Fruit fly (Drosophila melanogaster) whole organism, embryonic: ENCODE results near the gene Hip14.

ENCODE experiments used
- CG13287 ChIP-seq: fragments of 200-800 bp; sonication (Bioruptor generic); IDR thresholded peaks from 2 replicates; pipeline ENCODE4 v1.3.6; 2022; ENCODE audit warnings: missing biosample characterization, missing genetic modification characterization; ENCODE audit not compliant: partially characterized antibody
- CG15601 ChIP-seq: fragments of 200-800 bp; sonication (Bioruptor generic); optimal IDR thresholded peaks from 3 replicates; lab custom pipeline; 2019; ENCODE audit warnings: missing biosample characterization, mild to moderate bottlenecking, missing genetic modification characterization, moderate library complexity
- Hmx ChIP-seq: fragments of 200-800 bp; sonication (Bioruptor generic); optimal IDR thresholded peaks from 2 replicates; lab custom pipeline; 2016; ENCODE audit warnings: missing biosample characterization, missing genetic modification characterization
- disco-r ChIP-seq: fragments of 200-800 bp; sonication (Bioruptor generic); optimal IDR thresholded peaks from 2 replicates; lab custom pipeline; 2016; ENCODE audit warnings: missing biosample characterization, missing genetic modification characterization
- ems ChIP-seq: fragments of 200-800 bp; sonication (Bioruptor generic); optimal IDR thresholded peaks from 3 replicates; lab custom pipeline; 2016; ENCODE audit warnings: missing biosample characterization, missing genetic modification characterization
- hb ChIP-seq: fragments of 200-800 bp; sonication (Bioruptor generic); IDR thresholded peaks from 3 replicates; pipeline ENCODE4 v1.3.6; 2022; ENCODE audit warnings: missing biosample characterization, missing genetic modification characterization; ENCODE audit not compliant: partially characterized antibody
- kay ChIP-seq: fragments of 200-800 bp; sonication (Bioruptor generic); optimal IDR thresholded peaks from 2 replicates; lab custom pipeline; 2016; ENCODE audit warnings: missing biosample characterization, missing genetic modification characterization
- lab ChIP-seq: fragments of 200-800 bp; sonication (Bioruptor generic); optimal IDR thresholded peaks from 3 replicates; lab custom pipeline; 2017; ENCODE audit warnings: missing biosample characterization, missing genetic modification characterization, mild to moderate bottlenecking, moderate library complexity, missing genetic modification reagents
- org-1 ChIP-seq: fragments of 200-800 bp; sonication (Bioruptor generic); optimal IDR thresholded peaks from 2 replicates; lab custom pipeline; 2017; ENCODE audit warnings: missing biosample characterization, missing genetic modification characterization
- rib ChIP-seq: fragments of 200-800 bp; sonication (Bioruptor generic); IDR thresholded peaks from 2 replicates; pipeline ENCODE4 v1.3.6; 2022; ENCODE audit warnings: missing biosample characterization, missing genetic modification characterization
- zfh1 ChIP-seq: fragments of 200-800 bp; sonication (Bioruptor generic); IDR thresholded peaks from 3 replicates; pipeline ENCODE4 v1.3.6; 2022; ENCODE audit warnings: missing biosample characterization, missing genetic modification characterization

dm6 chr3L:16017528-16018250 is 29.7 kb downstream of the Hip14 start:
- TF ChIP-seq CG13287 (GFP tag; lab: Robert Waterston, UW) = no peak
- no peak for TF ChIP-seq CG15601 (tag; lab: Kevin White, UChicago)
- TF ChIP-seq rib = no peak
- no peak for TF ChIP-seq ems (GFP tag; lab: Kevin White, UChicago)
- TF ChIP-seq disco-r (GFP tag; lab: Kevin White, UChicago) = no peak
- TF ChIP-seq org-1 = no peak
- TF ChIP-seq hb = no peak
- TF ChIP-seq zfh1 = no peak
- no peak for TF ChIP-seq Hmx (GFP tag; lab: Kevin White, UChicago)
- no peak for TF ChIP-seq kay (GFP tag; lab: Kevin White, UChicago)
- no peak for TF ChIP-seq lab (GFP tag; lab: Kevin White, UChicago)
